Worm (Caenorhabditis elegans) whole organism, L1 larva: Measurements from ENCODE around the gene gcy-5.

Experiments
- F16B12.6 ChIP-seq: fragments of 150-350 bp; optimal IDR thresholded peaks from 2 replicates; lab custom pipeline; 2014; ENCODE audit warnings: missing biosample characterization, missing genetic modification characterization
- Y116A8C.19 ChIP-seq: sonication (generic microtip); optimal IDR thresholded peaks from 2 replicates; lab custom pipeline; 2016; ENCODE audit warnings: missing compliant biosample characterization, missing genetic modification characterization, borderline replicate concordance
- aha-1 ChIP-seq: fragments of 150-350 bp; optimal IDR thresholded peaks from 2 replicates; lab custom pipeline; 2014; ENCODE audit warnings: missing biosample characterization, missing genetic modification characterization
- alr-1 ChIP-seq: fragments of 200-800 bp; sonication (Bioruptor generic); optimal IDR thresholded peaks from 2 replicates; lab custom pipeline; 2018; ENCODE audit warnings: borderline replicate concordance, mild to moderate bottlenecking, missing genetic modification characterization, missing compliant biosample characterization
- aly-2 ChIP-seq: fragments of 150-350 bp; optimal IDR thresholded peaks from 2 replicates; lab custom pipeline; 2014; ENCODE audit warnings: missing biosample characterization, missing genetic modification characterization
- ceh-63 ChIP-seq: fragments of 200-800 bp; sonication (Bioruptor generic); optimal IDR thresholded peaks from 2 replicates; lab custom pipeline; 2018; ENCODE audit warnings: mild to moderate bottlenecking, missing genetic modification characterization, missing compliant biosample characterization
- ceh-8 ChIP-seq: fragments of 200-800 bp; sonication (Bioruptor generic); optimal IDR thresholded peaks from 2 replicates; lab custom pipeline; 2018; ENCODE audit warnings: mild to moderate bottlenecking, missing genetic modification characterization, moderate library complexity, missing compliant biosample characterization
- ceh-82 ChIP-seq, 3 experiments: fragments of 150-350 bp in 1 of 3; sonication (generic microtip) in 2 of 3; optimal IDR thresholded peaks; 2 replicates each; lab custom pipeline; 2014 to 2017; ENCODE audit warnings: missing biosample characterization in 3 of 3, missing genetic modification characterization in 3 of 3
- ceh-88 ChIP-seq: fragments of 200-800 bp; sonication (Bioruptor generic); IDR thresholded peaks from 2 replicates; pipeline ENCODE4 v1.3.6; 2022; ENCODE audit warnings: missing genetic modification characterization, missing compliant biosample characterization
- ceh-90 ChIP-seq: sonication (generic microtip); optimal IDR thresholded peaks from 2 replicates; lab custom pipeline; 2016; ENCODE audit warnings: missing genetic modification characterization, missing compliant biosample characterization
- ces-1 ChIP-seq: fragments of 150-350 bp; optimal IDR thresholded peaks from 2 replicates; lab custom pipeline; 2014; ENCODE audit warnings: missing biosample characterization, missing genetic modification reagents, missing genetic modification characterization
- dsc-1 ChIP-seq: sonication (generic microtip); optimal IDR thresholded peaks from 2 replicates; lab custom pipeline; 2016; ENCODE audit warnings: mild to moderate bottlenecking, missing genetic modification characterization, missing compliant biosample characterization
- efl-1 ChIP-seq, 4 experiments: fragments of 150-350 bp; optimal IDR thresholded peaks in 3 of 4; peaks in 1 of 4; 1 replicate in 1 of 4; 2 replicates in 3 of 4; lab custom pipeline; 2014; ENCODE audit warnings: missing biosample characterization in 2 of 4, missing genetic modification characterization in 2 of 4, missing genetic modification reagents in 2 of 4
- efl-3 ChIP-seq: fragments of 200-800 bp; sonication (Bioruptor generic); optimal IDR thresholded peaks from 2 replicates; lab custom pipeline; 2018; ENCODE audit warnings: mild to moderate bottlenecking, missing genetic modification characterization, missing compliant biosample characterization
- egl-27 ChIP-seq, 2 experiments: fragments of 150-350 bp in 1 of 2; sonication (generic microtip); optimal IDR thresholded peaks; 3 replicates each; lab custom pipeline; 2017 to 2018; ENCODE audit warnings: missing biosample characterization in 2 of 2, missing genetic modification characterization in 2 of 2, missing genetic modification reagents in 2 of 2
- ets-5 ChIP-seq: fragments of 200-800 bp; sonication (Bioruptor generic); IDR thresholded peaks from 2 replicates; pipeline ENCODE4 v1.3.6; 2022; ENCODE audit warnings: missing genetic modification characterization, missing compliant biosample characterization
- fkh-10 ChIP-seq: sonication (generic microtip); optimal IDR thresholded peaks from 2 replicates; lab custom pipeline; 2017; ENCODE audit warnings: missing biosample characterization, missing genetic modification reagents, missing genetic modification characterization
- fkh-4 ChIP-seq: sonication (generic microtip); optimal IDR thresholded peaks from 2 replicates; lab custom pipeline; 2016; ENCODE audit warnings: missing compliant biosample characterization, missing genetic modification characterization, borderline replicate concordance
- fkh-8 ChIP-seq: sonication (generic microtip); optimal IDR thresholded peaks from 2 replicates; lab custom pipeline; 2016; ENCODE audit warnings: mild to moderate bottlenecking, missing genetic modification characterization, missing compliant biosample characterization
- hlh-17 ChIP-seq: fragments of 200-800 bp; sonication (Bioruptor generic); optimal IDR thresholded peaks from 2 replicates; lab custom pipeline; 2018; ENCODE audit warnings: missing genetic modification characterization, mild to moderate bottlenecking, missing compliant biosample characterization, moderate library complexity, borderline replicate concordance
- hlh-4 ChIP-seq: sonication (generic microtip); optimal IDR thresholded peaks from 2 replicates; lab custom pipeline; 2016; ENCODE audit warnings: mild to moderate bottlenecking, missing genetic modification characterization, missing compliant biosample characterization
- isw-1 ChIP-seq: fragments of 200-800 bp; sonication (Bioruptor generic); IDR thresholded peaks from 2 replicates; pipeline ENCODE4 v1.3.6; 2022; ENCODE audit warnings: missing genetic modification characterization, missing compliant biosample characterization
- lin-13 ChIP-seq: fragments of 150-350 bp; optimal IDR thresholded peaks from 2 replicates; lab custom pipeline; 2014; ENCODE audit warnings: missing biosample characterization, missing genetic modification reagents, missing genetic modification characterization
- lin-35 ChIP-seq, 2 experiments: fragments of 150-350 bp; optimal IDR thresholded peaks; 2 replicates each; lab custom pipeline; 2014; ENCODE audit warnings: missing biosample characterization in 2 of 2, missing genetic modification characterization in 2 of 2, missing genetic modification reagents in 2 of 2
- lin-39 ChIP-seq: fragments of 150-350 bp; optimal IDR thresholded peaks from 2 replicates; lab custom pipeline; 2014; ENCODE audit warnings: missing biosample characterization, missing genetic modification reagents, missing genetic modification characterization
- lir-3 ChIP-seq: sonication (generic microtip); optimal IDR thresholded peaks from 2 replicates; lab custom pipeline; 2016; ENCODE audit warnings: mild to moderate bottlenecking, missing genetic modification characterization, moderate library complexity, missing compliant biosample characterization; ENCODE audit not compliant: poor library complexity
- lsy-2 ChIP-seq, 2 experiments: fragments of 150-350 bp; optimal IDR thresholded peaks; 2 replicates each; lab custom pipeline; 2014; ENCODE audit warnings: missing biosample characterization in 2 of 2, missing genetic modification characterization in 2 of 2
- mdl-1 ChIP-seq, 2 experiments: fragments of 150-350 bp; optimal IDR thresholded peaks; 2 replicates each; lab custom pipeline; 2014 to 2017; ENCODE audit warnings: missing biosample characterization in 2 of 2, missing genetic modification characterization in 2 of 2, inconsistent platforms in 1 of 2
- mep-1 ChIP-seq: fragments of 150-350 bp; optimal IDR thresholded peaks from 2 replicates; lab custom pipeline; 2014; ENCODE audit warnings: missing biosample characterization, missing genetic modification characterization
- nhr-11 ChIP-seq: fragments of 150-350 bp; optimal IDR thresholded peaks from 2 replicates; lab custom pipeline; 2014; ENCODE audit warnings: missing biosample characterization, missing genetic modification characterization
- nhr-12 ChIP-seq: sonication (generic microtip); optimal IDR thresholded peaks from 2 replicates; lab custom pipeline; 2017; ENCODE audit warnings: missing biosample characterization, missing genetic modification characterization
- nhr-19 ChIP-seq: fragments of 200-800 bp; sonication (Bioruptor generic); conservative IDR thresholded peaks from 2 replicates; pipeline ENCODE4 v1.3.6; 2022; ENCODE audit warnings: missing genetic modification characterization, missing compliant biosample characterization
- nhr-20 ChIP-seq: sonication (generic microtip); optimal IDR thresholded peaks from 2 replicates; lab custom pipeline; 2016; ENCODE audit warnings: mild to moderate bottlenecking, missing genetic modification characterization, missing compliant biosample characterization
- nhr-237 ChIP-seq: fragments of 150-350 bp; optimal IDR thresholded peaks from 2 replicates; lab custom pipeline; 2014; ENCODE audit warnings: missing biosample characterization, missing genetic modification characterization
- nhr-28 ChIP-seq: fragments of 150-350 bp; optimal IDR thresholded peaks from 2 replicates; lab custom pipeline; 2014; ENCODE audit warnings: missing biosample characterization, missing genetic modification characterization
- nhr-47 ChIP-seq: sonication (generic microtip); optimal IDR thresholded peaks from 2 replicates; lab custom pipeline; 2016; ENCODE audit warnings: mild to moderate bottlenecking, missing genetic modification characterization, moderate library complexity, missing compliant biosample characterization
- nhr-84 ChIP-seq: sonication (generic microtip); optimal IDR thresholded peaks from 2 replicates; lab custom pipeline; 2017; ENCODE audit warnings: missing biosample characterization, missing genetic modification characterization
- nhr-90 ChIP-seq: sonication (generic microtip); optimal IDR thresholded peaks from 2 replicates; lab custom pipeline; 2016; ENCODE audit warnings: mild to moderate bottlenecking, missing genetic modification characterization, missing compliant biosample characterization; ENCODE audit not compliant: poor library complexity
- pag-3 ChIP-seq: sonication (generic microtip); optimal IDR thresholded peaks from 2 replicates; lab custom pipeline; 2017; ENCODE audit warnings: missing genetic modification characterization, mild to moderate bottlenecking, missing compliant biosample characterization, antibody characterized with exemption, borderline replicate concordance; ENCODE audit not compliant: insufficient read depth
- pax-3 ChIP-seq: fragments of 200-800 bp; sonication (Bioruptor generic); optimal IDR thresholded peaks from 2 replicates; lab custom pipeline; 2018; ENCODE audit warnings: mild to moderate bottlenecking, missing genetic modification characterization, moderate library complexity, missing compliant biosample characterization
- skn-1 ChIP-seq: fragments of 150-350 bp; optimal IDR thresholded peaks from 2 replicates; lab custom pipeline; 2014; ENCODE audit warnings: missing biosample characterization, missing genetic modification characterization
- snpc-4 ChIP-seq: fragments of 150-350 bp; optimal IDR thresholded peaks from 2 replicates; lab custom pipeline; 2014; ENCODE audit warnings: missing biosample characterization, missing genetic modification characterization
- snu-23 ChIP-seq: sonication (generic microtip); optimal IDR thresholded peaks from 2 replicates; lab custom pipeline; 2016; ENCODE audit warnings: missing genetic modification characterization, missing compliant biosample characterization
- sptf-1 ChIP-seq: fragments of 150-350 bp; optimal IDR thresholded peaks from 2 replicates; lab custom pipeline; 2014; ENCODE audit warnings: missing biosample characterization, missing genetic modification characterization
- sup-37 ChIP-seq: fragments of 200-800 bp; sonication (Bioruptor generic); optimal IDR thresholded peaks from 2 replicates; lab custom pipeline; 2018; ENCODE audit warnings: mild to moderate bottlenecking, missing genetic modification characterization, missing compliant biosample characterization
- swsn-7 ChIP-seq: sonication (generic microtip); optimal IDR thresholded peaks from 2 replicates; lab custom pipeline; 2016; ENCODE audit warnings: missing genetic modification characterization, missing compliant biosample characterization
- tlp-1 ChIP-seq: fragments of 150-350 bp; optimal IDR thresholded peaks from 2 replicates; lab custom pipeline; 2014; ENCODE audit warnings: missing biosample characterization, missing genetic modification characterization
- unc-62 ChIP-seq: fragments of 150-350 bp; optimal IDR thresholded peaks from 2 replicates; lab custom pipeline; 2014; ENCODE audit warnings: missing biosample characterization, missing genetic modification reagents, missing genetic modification characterization
- unc-86 ChIP-seq: sonication (generic microtip); optimal IDR thresholded peaks from 2 replicates; lab custom pipeline; 2016; ENCODE audit warnings: missing genetic modification characterization, missing compliant biosample characterization
- vab-15 ChIP-seq: sonication (generic microtip); optimal IDR thresholded peaks from 2 replicates; lab custom pipeline; 2017; ENCODE audit warnings: missing genotype, mild to moderate bottlenecking, missing genetic modification characterization, missing compliant biosample characterization
- xbp-1 ChIP-seq: sonication (generic microtip); optimal IDR thresholded peaks from 2 replicates; lab custom pipeline; 2016; ENCODE audit warnings: missing genetic modification characterization, missing compliant biosample characterization
- ztf-11 ChIP-seq, 2 experiments: sonication (generic microtip); optimal IDR thresholded peaks; 2 replicates each; lab custom pipeline; 2016 to 2017; ENCODE audit warnings: missing genetic modification characterization in 2 of 2, missing biosample characterization in 1 of 2, missing compliant biosample characterization in 1 of 2

The gcy-5 gene

DNA sequence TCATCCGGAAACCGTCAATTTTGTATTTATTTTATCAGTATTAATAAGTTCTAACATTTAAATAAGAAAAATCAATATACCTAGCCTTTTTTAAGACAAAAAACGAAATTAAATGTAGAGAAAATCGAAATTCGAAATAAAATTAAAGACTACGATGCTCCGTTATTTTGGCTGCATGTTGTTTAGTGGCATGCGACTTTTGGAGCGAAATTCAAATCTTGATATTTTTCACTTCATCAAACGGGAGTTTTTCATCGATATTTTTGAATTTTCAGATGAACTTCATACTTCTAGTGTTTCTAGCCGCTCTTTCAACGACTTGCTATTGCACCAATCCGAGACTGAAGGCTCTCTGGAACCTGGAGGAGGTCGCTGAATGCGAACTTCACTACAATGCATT, 34.5 kb upstream of the gcy-5 start, which contains the start of gene C07E3.9 (continued):
- TF ChIP-seq nhr-28 (no peak), aly-2 (tag; lab: Kevin White, UChicago) (no peak), ceh-63 (GFP tag; lab: Kevin White, UChicago) (no peak), F16B12.6 (tag; lab: Kevin White, UChicago) (peak; percentile 33), ceh-90 (no peak), fkh-10 (GFP tag; lab: Kevin White, UChicago) (no peak), nhr-12 (no peak), mep-1 (tag; lab: Kevin White, UChicago) (no peak), swsn-7 (no peak), sptf-1 (tag; lab: Kevin White, UChicago) (no peak), nhr-11 (no peak), efl-3 (GFP tag; lab: Kevin White, UChicago) (no peak), vab-15 (tag; lab: Kevin White, UChicago) (no peak), fkh-8 (tag; lab: Kevin White, UChicago) (no peak), lsy-2 (tag; optimal IDR thresholded peaks at IDR 0.05; lab: Kevin White, UChicago) (peak; percentile 27 to 81), hlh-17 (GFP tag; lab: Kevin White, UChicago) (no peak), ceh-88 (GFP tag; lab: Robert Waterston, UW) (no peak), Y116A8C.19 (tag; lab: Kevin White, UChicago) (no peak), lin-39 (tag; lab: Kevin White, UChicago) (no peak), ces-1 (GFP tag; lab: Kevin White, UChicago) (no peak), ztf-11 (tag; optimal IDR thresholded peaks at IDR 0.05; lab: Kevin White, UChicago) (no peak), ceh-8 (no peak), unc-86 (tag; lab: Kevin White, UChicago) (no peak), egl-27 (tag; optimal IDR thresholded peaks at IDR 0.05; lab: Kevin White, UChicago) (no peak), nhr-237 (tag; lab: Kevin White, UChicago) (no peak), sup-37 (GFP tag; lab: Kevin White, UChicago) (no peak), xbp-1 (tag; lab: Kevin White, UChicago) (peak; percentile 28), fkh-4 (tag; lab: Kevin White, UChicago) (no peak), pag-3 (tag; lab: Kevin White, UChicago) (no peak), lin-13 (no peak), nhr-90 (no peak), nhr-19 (GFP tag; lab: Robert Waterston, UW) (no peak; the same call in 1 of the 2 replicates), skn-1 (tag; lab: Kevin White, UChicago) (peak; percentile 28), alr-1 (tag; lab: Kevin White, UChicago) (no peak), mdl-1 (tag; optimal IDR thresholded peaks at IDR 0.05; lab: Kevin White, UChicago) (no peak), nhr-47 (tag; lab: Kevin White, UChicago) (no peak), unc-62 (no peak), tlp-1 (no peak), lin-35 (GFP tag; optimal IDR thresholded peaks at IDR 0.05; lab: Kevin White, UChicago) (peak; percentile 94 to 98), lir-3 (tag; lab: Kevin White, UChicago) (no peak), snpc-4 (tag; lab: Kevin White, UChicago) (no peak), aha-1 (no peak), dsc-1 (tag; lab: Kevin White, UChicago) (no peak), pax-3 (tag; lab: Kevin White, UChicago) (no peak), hlh-4 (tag; lab: Kevin White, UChicago) (no peak), snu-23 (peak; percentile 50), efl-1 (optimal IDR thresholded peaks at IDR 0.05; lab: Kevin White, UChicago) (peak; percentile 94 to 97), efl-1 (GFP tag; optimal IDR thresholded peaks at IDR 0.05 in 1 of 2; lab: Kevin White, UChicago) (peak; percentile 94 to 99), ceh-82 (tag; optimal IDR thresholded peaks at IDR 0.05; lab: Kevin White, UChicago) (peak in 2 of 3 experiments; percentile 23 to 24), nhr-84 (tag; lab: Kevin White, UChicago) (no peak), isw-1 (GFP tag; lab: Robert Waterston, UW) (0 out of 2 replicates have a peak, but pooled peaks have one; percentile 8), nhr-20 (peak; percentile 20), ets-5 (no peak)
